Fruit fly (Drosophila melanogaster): ENCODE measurements around the gene CG13992.
A peak's percentile ranks its signal among the peaks of the same experiment; 100 is the strongest.

The CG13992 gene

DNA sequence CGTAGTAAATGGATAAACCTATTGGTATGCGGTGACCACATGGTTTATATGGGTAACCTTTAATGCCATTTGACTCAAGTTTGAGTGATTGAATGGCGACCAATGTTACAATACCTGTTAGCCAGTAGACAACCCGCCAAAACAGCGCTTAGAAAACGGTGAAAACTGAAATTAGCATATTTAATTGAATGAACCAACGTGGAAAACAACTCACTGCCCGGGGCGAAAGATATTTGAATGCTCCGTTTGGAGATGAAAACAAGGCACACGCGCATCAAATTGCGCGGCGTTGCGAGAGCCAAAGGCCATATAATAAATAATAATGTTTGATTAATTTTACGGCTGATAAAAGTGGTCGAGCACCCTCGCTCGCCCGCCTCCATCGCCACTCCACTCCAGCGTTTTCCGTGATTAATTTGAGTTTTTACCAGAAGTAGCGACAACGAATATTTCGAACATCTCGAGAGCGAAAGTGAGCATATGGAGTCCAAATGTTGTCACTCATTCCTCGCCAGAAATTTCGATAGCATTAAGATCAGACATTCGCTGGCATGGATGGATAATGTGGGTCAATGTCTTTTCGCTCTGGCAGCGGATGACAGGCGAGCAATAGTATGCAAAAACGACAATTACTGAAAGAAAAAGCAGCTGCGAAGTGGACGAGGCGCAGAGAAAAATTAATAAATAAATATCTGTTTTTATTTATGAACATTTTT lies 3.7 kb upstream of the CG13992 start (continued):
- no peak for TF ChIP-seq zf30C (GFP tag; optimal IDR thresholded peaks at IDR 0.05)
- TF ChIP-seq z (GFP tag; IDR thresholded peaks at IDR 0.05), result peak; percentile 87
- TF ChIP-seq CG30431 (GFP tag; optimal IDR thresholded peaks at IDR 0.05), result no peak
- TF ChIP-seq CG14667 (GFP tag; IDR thresholded peaks at IDR 0.05), result no peak
- TF ChIP-seq onecut (GFP tag; IDR thresholded peaks at IDR 0.05), result no peak
- peak; percentile 61 for TF ChIP-seq Med (GFP tag)
- no peak for TF ChIP-seq D (optimal IDR thresholded peaks at IDR 0.05)
- TF ChIP-seq D (GFP tag; optimal IDR thresholded peaks at IDR 0.05), result no peak
- no peak for TF ChIP-seq org-1 (GFP tag; optimal IDR thresholded peaks at IDR 0.05)
- TF ChIP-seq schlank (tag; optimal IDR thresholded peaks at IDR 0.05), result no peak
- TF ChIP-seq Ets65A (GFP tag), result no peak
- TF ChIP-seq Nf-YA (GFP tag; IDR thresholded peaks at IDR 0.05), result no peak
- TF ChIP-seq Rfx (GFP tag; IDR thresholded peaks at IDR 0.05), result peak; percentile 6; the same call in 1 of the 2 replicates
- TF ChIP-seq al (GFP tag; IDR thresholded peaks at IDR 0.05), result no peak
- TF ChIP-seq mld (GFP tag; IDR thresholded peaks at IDR 0.05; ENCODE audit: partially characterized antibody), result no peak
- TF ChIP-seq H2.0 (GFP tag; IDR thresholded peaks at IDR 0.05), result no peak
- TF ChIP-seq yki (optimal IDR thresholded peaks at IDR 0.05), result no peak
- TF ChIP-seq CG17385 (GFP tag; optimal IDR thresholded peaks at IDR 0.05), result no peak
- TF ChIP-seq tio (GFP tag; optimal IDR thresholded peaks at IDR 0.05), result no peak
- TF ChIP-seq Rx (GFP tag; IDR thresholded peaks at IDR 0.05), result no peak
- TF ChIP-seq NK7.1 (GFP tag; optimal IDR thresholded peaks at IDR 0.05), result no peak
- TF ChIP-seq CG10147 (GFP tag; optimal IDR thresholded peaks at IDR 0.05), result no peak
- TF ChIP-seq CG1603 (tag; optimal IDR thresholded peaks at IDR 0.05), result no peak
- TF ChIP-seq sd (tag; optimal IDR thresholded peaks at IDR 0.05), result peak; percentile 55
- TF ChIP-seq CG43689 (GFP tag; IDR thresholded peaks at IDR 0.05), result no peak
- TF ChIP-seq CG7839 (tag; optimal IDR thresholded peaks at IDR 0.05), result no peak
- TF ChIP-seq bab2 (GFP tag; optimal IDR thresholded peaks at IDR 0.05), result no peak
- no peak for TF ChIP-seq CG12104 (GFP tag; optimal IDR thresholded peaks at IDR 0.05)
- no peak for TF ChIP-seq NC2α (GFP tag; optimal IDR thresholded peaks at IDR 0.05)
- no peak for TF ChIP-seq phol (tag; optimal IDR thresholded peaks at IDR 0.05)
- TF ChIP-seq CG11723 (GFP tag; optimal IDR thresholded peaks at IDR 0.05), result no peak
- TF ChIP-seq CG11456 (GFP tag; IDR thresholded peaks at IDR 0.05), result no peak
- TF ChIP-seq hbn (GFP tag; IDR thresholded peaks at IDR 0.05; ENCODE audit: partially characterized antibody), result no peak
- no peak for TF ChIP-seq Mrtf (GFP tag; IDR thresholded peaks at IDR 0.05)
- no peak for TF ChIP-seq Oaz (GFP tag; IDR thresholded peaks at IDR 0.05)
- TF ChIP-seq Nf-YB (GFP tag; optimal IDR thresholded peaks at IDR 0.05), result no peak
- TF ChIP-seq her (GFP tag; optimal IDR thresholded peaks at IDR 0.05), result no peak
- no peak for TF ChIP-seq CG14014 (GFP tag; IDR thresholded peaks at IDR 0.05)
- TF ChIP-seq Bdp1 (GFP tag; optimal IDR thresholded peaks at IDR 0.05), result no peak
- TF ChIP-seq CG11093 (GFP tag; IDR thresholded peaks at IDR 0.05), result no peak
- no peak for TF ChIP-seq nmo (GFP tag; optimal IDR thresholded peaks at IDR 0.05)
- TF ChIP-seq CG34376 (GFP tag; optimal IDR thresholded peaks at IDR 0.05), result no peak
- no peak for TF ChIP-seq CG10431 (GFP tag; optimal IDR thresholded peaks at IDR 0.05)
- peak; percentile 49 for TF ChIP-seq CG12769 (tag; optimal IDR thresholded peaks at IDR 0.05)
- TF ChIP-seq kah (GFP tag; optimal IDR thresholded peaks at IDR 0.05), result no peak
- TF ChIP-seq CG17612 (GFP tag; IDR thresholded peaks at IDR 0.05), result no peak
- no peak for TF ChIP-seq Asciz (GFP tag; optimal IDR thresholded peaks at IDR 0.05)
- peak; percentile 53; the same call in 1 of the 2 replicates for TF ChIP-seq vvl (GFP tag; IDR thresholded peaks at IDR 0.05)
- no peak for TF ChIP-seq CG10366 (GFP tag; IDR thresholded peaks at IDR 0.05)
- peak; percentile 54 for TF ChIP-seq Blimp-1 (GFP tag; optimal IDR thresholded peaks at IDR 0.05)
- no peak for TF ChIP-seq scrt (GFP tag; optimal IDR thresholded peaks at IDR 0.05)
- TF ChIP-seq NC2β (GFP tag; optimal IDR thresholded peaks at IDR 0.05), result no peak
